Worm (Caenorhabditis elegans) whole organism, mixed stage, embryonic: Measurements from ENCODE around the gene idpb-2.
A peak's percentile ranks its signal among the peaks of the same experiment; 100 is the strongest.

Experiments used
- M03D4.4 ChIP-seq: sonication (generic microtip); optimal IDR thresholded peaks from 2 replicates; lab custom pipeline; 2017; ENCODE audit warnings: mild to moderate bottlenecking, missing genetic modification characterization, missing compliant biosample characterization
- blmp-1 ChIP-seq: fragments of 150-350 bp; optimal IDR thresholded peaks from 2 replicates; lab custom pipeline; 2014; ENCODE audit warnings: missing biosample characterization, missing genetic modification characterization
- ceh-39 ChIP-seq: fragments of 150-350 bp; optimal IDR thresholded peaks from 2 replicates; lab custom pipeline; 2014; ENCODE audit warnings: missing biosample characterization, missing genetic modification characterization
- ceh-43 ChIP-seq: fragments of 200-800 bp; sonication (Bioruptor generic); optimal IDR thresholded peaks from 2 replicates; lab custom pipeline; 2018; ENCODE audit warnings: mild to moderate bottlenecking, missing genetic modification characterization, moderate library complexity, missing compliant biosample characterization
- ces-1 ChIP-seq: fragments of 150-350 bp; optimal IDR thresholded peaks from 2 replicates; lab custom pipeline; 2014; ENCODE audit warnings: missing biosample characterization, missing genetic modification reagents, missing genetic modification characterization
- cnd-1 ChIP-seq: fragments of 200-800 bp; sonication (Bioruptor generic); optimal IDR thresholded peaks from 2 replicates; lab custom pipeline; 2018; ENCODE audit warnings: mild to moderate bottlenecking, missing genetic modification characterization, missing compliant biosample characterization
- elt-1 ChIP-seq: sonication (generic microtip); optimal IDR thresholded peaks from 2 replicates; lab custom pipeline; 2017; ENCODE audit warnings: missing genetic modification characterization, mild to moderate bottlenecking, missing compliant biosample characterization, antibody characterized with exemption, moderate library complexity, borderline replicate concordance; ENCODE audit not compliant: insufficient read depth
- elt-3 ChIP-seq: fragments of 150-350 bp; optimal IDR thresholded peaks from 2 replicates; lab custom pipeline; 2014; ENCODE audit warnings: missing biosample characterization, missing genetic modification characterization
- flh-1 ChIP-seq: fragments of 200-800 bp; sonication (Bioruptor generic); optimal IDR thresholded peaks from 2 replicates; lab custom pipeline; 2018; ENCODE audit warnings: mild to moderate bottlenecking, missing genetic modification characterization, moderate library complexity, missing compliant biosample characterization
- ham-2 ChIP-seq: fragments of 200-800 bp; sonication (Bioruptor generic); optimal IDR thresholded peaks from 2 replicates; lab custom pipeline; 2018; ENCODE audit warnings: mild to moderate bottlenecking, missing genetic modification characterization, missing compliant biosample characterization
- hlh-1 ChIP-seq: fragments of 150-350 bp; optimal IDR thresholded peaks from 2 replicates; lab custom pipeline; 2014; ENCODE audit warnings: missing biosample characterization, missing genetic modification reagents, missing genetic modification characterization
- lin-13 ChIP-seq: fragments of 150-350 bp; optimal IDR thresholded peaks from 2 replicates; lab custom pipeline; 2014; ENCODE audit warnings: missing biosample characterization, missing genetic modification characterization
- lin-32 ChIP-seq: fragments of 200-800 bp; sonication (Bioruptor generic); optimal IDR thresholded peaks from 2 replicates; lab custom pipeline; 2018; ENCODE audit warnings: mild to moderate bottlenecking, missing genetic modification characterization, missing compliant biosample characterization
- lsy-2 ChIP-seq: fragments of 150-350 bp; optimal IDR thresholded peaks from 2 replicates; lab custom pipeline; 2014; ENCODE audit warnings: missing biosample characterization, missing genetic modification characterization
- mls-2 ChIP-seq: sonication (generic microtip); optimal IDR thresholded peaks from 2 replicates; lab custom pipeline; 2016; ENCODE audit warnings: mild to moderate bottlenecking, missing genetic modification characterization, moderate library complexity, missing compliant biosample characterization
- nhr-12 ChIP-seq: fragments of 150-350 bp; optimal IDR thresholded peaks from 2 replicates; lab custom pipeline; 2014; ENCODE audit warnings: missing biosample characterization, missing genetic modification characterization
- nhr-237 ChIP-seq: fragments of 150-350 bp; optimal IDR thresholded peaks from 2 replicates; lab custom pipeline; 2014; ENCODE audit warnings: missing biosample characterization, missing genetic modification characterization
- nhr-28 ChIP-seq: fragments of 150-350 bp; optimal IDR thresholded peaks from 2 replicates; lab custom pipeline; 2014; ENCODE audit warnings: missing biosample characterization, missing genetic modification characterization
- nhr-76 ChIP-seq: sonication (generic microtip); optimal IDR thresholded peaks from 2 replicates; lab custom pipeline; 2017; ENCODE audit warnings: missing biosample characterization, missing genetic modification characterization
- pha-4 ChIP-seq: fragments of 150-350 bp; optimal IDR thresholded peaks from 2 replicates; lab custom pipeline; 2018; ENCODE audit warnings: missing biosample characterization, missing genetic modification reagents, missing genetic modification characterization
- sem-2 ChIP-seq: fragments of 200-800 bp; sonication (Bioruptor generic); optimal IDR thresholded peaks from 2 replicates; lab custom pipeline; 2018; ENCODE audit warnings: mild to moderate bottlenecking, missing genetic modification characterization, missing compliant biosample characterization
- snpc-4 ChIP-seq: fragments of 150-350 bp; optimal IDR thresholded peaks from 2 replicates; lab custom pipeline; 2014; ENCODE audit warnings: missing biosample characterization, missing genetic modification characterization
- sptf-1 ChIP-seq: sonication (generic microtip); optimal IDR thresholded peaks from 2 replicates; lab custom pipeline; 2017; ENCODE audit warnings: mild to moderate bottlenecking, missing genetic modification characterization, moderate library complexity, missing compliant biosample characterization
- tbx-8 ChIP-seq: fragments of 200-800 bp; sonication (Bioruptor generic); optimal IDR thresholded peaks from 2 replicates; lab custom pipeline; 2018; ENCODE audit warnings: mild to moderate bottlenecking, missing genetic modification characterization, moderate library complexity, missing compliant biosample characterization
- unc-120 ChIP-seq: sonication (generic microtip); optimal IDR thresholded peaks from 2 replicates; lab custom pipeline; 2017; ENCODE audit warnings: missing genetic modification characterization, missing compliant biosample characterization; ENCODE audit not compliant: poor library complexity, severe bottlenecking
- unc-39 ChIP-seq: fragments of 150-350 bp; optimal IDR thresholded peaks from 2 replicates; lab custom pipeline; 2014; ENCODE audit warnings: missing biosample characterization, missing genetic modification characterization
- unc-62 ChIP-seq: fragments of 150-350 bp; optimal IDR thresholded peaks from 2 replicates; lab custom pipeline; 2014; ENCODE audit warnings: missing biosample characterization, missing genetic modification reagents, missing genetic modification characterization

idpb-2 gene

ce11 chrII:5027952-5028351 is 41.5 kb downstream of the idpb-2 start:
- TF ChIP-seq elt-1 (tag; lab: Kevin White, UChicago): no peak
- TF ChIP-seq lsy-2 (tag; lab: Kevin White, UChicago): no peak
- TF ChIP-seq unc-62: no peak

- no peak for TF ChIP-seq unc-62
- TF ChIP-seq mls-2: no peak
- no peak for TF ChIP-seq nhr-237 (tag; lab: Kevin White, UChicago)
- no peak for TF ChIP-seq lin-13 (tag; lab: Kevin White, UChicago)
- TF ChIP-seq ham-2: no peak
- TF ChIP-seq ces-1 (GFP tag; lab: Kevin White, UChicago): no peak
- TF ChIP-seq cnd-1 (tag; lab: Kevin White, UChicago): no peak
- no peak for TF ChIP-seq nhr-12 (tag; lab: Kevin White, UChicago)
- TF ChIP-seq ceh-43 (GFP tag; lab: Kevin White, UChicago): no peak
- TF ChIP-seq snpc-4 (tag; lab: Kevin White, UChicago): no peak
- TF ChIP-seq pha-4 (tag; lab: Kevin White, UChicago): no peak
- TF ChIP-seq lin-32 (GFP tag; lab: Kevin White, UChicago): no peak
- no peak for TF ChIP-seq nhr-28 (tag; lab: Kevin White, UChicago)
- no peak for TF ChIP-seq unc-39 (tag; lab: Kevin White, UChicago)
- TF ChIP-seq blmp-1: no peak
- TF ChIP-seq lsy-2 (tag; lab: Kevin White, UChicago): no peak
- no peak for TF ChIP-seq sptf-1 (tag; lab: Kevin White, UChicago)
- TF ChIP-seq flh-1 (GFP tag; lab: Kevin White, UChicago): no peak
- TF ChIP-seq, all 35 proteins: peak for 0
These were observed 47.0 kb downstream of the idpb-2 start, which contains the start of the genes nsy-1 and F59A6.13 for ce11 chrII:5022381-5022855. Gene nsy-1, plus strand, starts transcription at chrII:5022757. Gene F59A6.13, plus strand, starts transcription at chrII:5022805.

- TF ChIP-seq nhr-76 (tag; lab: Kevin White, UChicago): no peak
- TF ChIP-seq elt-1 (tag; lab: Kevin White, UChicago): no peak
These were observed 47.9 kb downstream of the idpb-2 start for ce11 chrII:5021518-5021917.

ce11 chrII:5020513-5021081 is 48.8 kb downstream of the idpb-2 start:
- TF ChIP-seq sem-2 (GFP tag; lab: Kevin White, UChicago) (no peak), pha-4 (tag; lab: Kevin White, UChicago) (no peak), hlh-1 (tag; lab: Kevin White, UChicago) (no peak), nhr-76 (tag; lab: Kevin White, UChicago) (no peak), M03D4.4 (tag; lab: Kevin White, UChicago) (no peak), blmp-1 (no peak), flh-1 (GFP tag; lab: Kevin White, UChicago) (no peak), snpc-4 (tag; lab: Kevin White, UChicago) (no peak), lin-13 (tag; lab: Kevin White, UChicago) (no peak), ces-1 (GFP tag; lab: Kevin White, UChicago) (no peak), tbx-8 (GFP tag; lab: Kevin White, UChicago) (no peak), lin-32 (GFP tag; lab: Kevin White, UChicago) (no peak), ceh-39 (no peak), cnd-1 (tag; lab: Kevin White, UChicago) (no peak), lsy-2 (tag; lab: Kevin White, UChicago) (no peak), unc-62 (no peak), unc-120 (tag; lab: Kevin White, UChicago) (no peak), nhr-28 (tag; lab: Kevin White, UChicago) (no peak), ham-2 (no peak)

ce11 chrII:5019389-5020108 is 49.9 kb downstream of the idpb-2 start:
- TF ChIP-seq M03D4.4 (tag; lab: Kevin White, UChicago): no peak
- TF ChIP-seq ceh-43 (GFP tag; lab: Kevin White, UChicago): no peak
- peak; percentile 17 for TF ChIP-seq elt-3
- TF ChIP-seq elt-1 (tag; lab: Kevin White, UChicago): no peak
- no peak for TF ChIP-seq pha-4 (tag; lab: Kevin White, UChicago)
